Worm (Caenorhabditis elegans) whole organism, L3 larva: Measurements from ENCODE around the gene clec-208.
A peak's percentile ranks its signal among the peaks of the same experiment; 100 is the strongest.

Source experiments
- R02D3.7 ChIP-seq: fragments of 150-350 bp; optimal IDR thresholded peaks from 2 replicates; lab custom pipeline; 2014; ENCODE audit warnings: missing biosample characterization, missing genetic modification characterization
- ZK546.5 ChIP-seq: sonication (generic microtip); optimal IDR thresholded peaks from 2 replicates; lab custom pipeline; 2017; ENCODE audit warnings: missing biosample characterization, missing genetic modification characterization
- aly-2 ChIP-seq: fragments of 150-350 bp; optimal IDR thresholded peaks from 2 replicates; lab custom pipeline; 2014; ENCODE audit warnings: missing biosample characterization, missing genetic modification characterization
- ama-1 ChIP-seq: fragments of 150-350 bp; optimal IDR thresholded peaks from 2 replicates; lab custom pipeline; 2018
- ceh-16 ChIP-seq: sonication (generic microtip); optimal IDR thresholded peaks from 2 replicates; lab custom pipeline; 2017; ENCODE audit warnings: missing biosample characterization, missing genetic modification characterization
- ceh-28 ChIP-seq: fragments of 150-350 bp; optimal IDR thresholded peaks from 2 replicates; lab custom pipeline; 2014; ENCODE audit warnings: missing biosample characterization, missing genetic modification reagents, missing genetic modification characterization
- ceh-82 ChIP-seq: fragments of 150-350 bp; optimal IDR thresholded peaks from 2 replicates; lab custom pipeline; 2014; ENCODE audit warnings: missing biosample characterization, missing genetic modification characterization
- ceh-9 ChIP-seq: sonication (generic microtip); optimal IDR thresholded peaks from 2 replicates; lab custom pipeline; 2018; ENCODE audit warnings: missing biosample characterization, missing genetic modification characterization
- daf-12 ChIP-seq: fragments of 150-350 bp; optimal IDR thresholded peaks from 2 replicates; lab custom pipeline; 2014; ENCODE audit warnings: missing biosample characterization, missing genetic modification reagents, missing genetic modification characterization
- egl-5 ChIP-seq: fragments of 150-350 bp; optimal IDR thresholded peaks from 2 replicates; lab custom pipeline; 2017; ENCODE audit warnings: missing biosample characterization, missing genetic modification reagents, missing genetic modification characterization, inconsistent platforms
- elt-1 ChIP-seq: fragments of 150-350 bp; optimal IDR thresholded peaks from 2 replicates; lab custom pipeline; 2014; ENCODE audit warnings: missing biosample characterization, missing genetic modification characterization
- elt-2 ChIP-seq: sonication (generic microtip); optimal IDR thresholded peaks from 2 replicates; lab custom pipeline; 2016; ENCODE audit warnings: missing genetic modification reagents, mild to moderate bottlenecking, missing genetic modification characterization, missing compliant biosample characterization
- eor-1 ChIP-seq, 2 experiments: fragments of 150-350 bp; optimal IDR thresholded peaks; 2 replicates each; lab custom pipeline; 2014 to 2018; ENCODE audit warnings: missing biosample characterization in 2 of 2, missing genetic modification characterization in 2 of 2
- fkh-10 ChIP-seq: sonication (generic microtip); optimal IDR thresholded peaks from 2 replicates; lab custom pipeline; 2017; ENCODE audit warnings: missing biosample characterization, missing genetic modification reagents, missing genetic modification characterization
- fkh-2 ChIP-seq: fragments of 150-350 bp; optimal IDR thresholded peaks from 2 replicates; lab custom pipeline; 2014; ENCODE audit warnings: missing biosample characterization, missing genetic modification reagents, missing genetic modification characterization
- hmg-11 ChIP-seq: sonication (generic microtip); optimal IDR thresholded peaks from 2 replicates; lab custom pipeline; 2016; ENCODE audit warnings: missing genetic modification characterization, missing compliant biosample characterization
- jun-1 ChIP-seq: fragments of 150-350 bp; optimal IDR thresholded peaks from 2 replicates; lab custom pipeline; 2014; ENCODE audit warnings: missing biosample characterization, missing genetic modification reagents, missing genetic modification characterization
- lin-15B ChIP-seq: fragments of 150-350 bp; optimal IDR thresholded peaks from 2 replicates; lab custom pipeline; 2014; ENCODE audit warnings: missing biosample characterization, missing genetic modification characterization
- lin-39 ChIP-seq: fragments of 150-350 bp; optimal IDR thresholded peaks from 2 replicates; lab custom pipeline; 2018; ENCODE audit warnings: missing biosample characterization, missing genetic modification reagents, missing genetic modification characterization
- lsy-12 ChIP-seq: sonication (generic microtip); optimal IDR thresholded peaks from 2 replicates; lab custom pipeline; 2016; ENCODE audit warnings: mild to moderate bottlenecking, missing genetic modification characterization, missing compliant biosample characterization
- mml-1 ChIP-seq: fragments of 150-350 bp; sonication (generic microtip); optimal IDR thresholded peaks from 3 replicates; lab custom pipeline; 2014; ENCODE audit warnings: missing biosample characterization, missing genetic modification characterization
- nfya-1 ChIP-seq: sonication (generic microtip); optimal IDR thresholded peaks from 2 replicates; lab custom pipeline; 2017; ENCODE audit warnings: missing genetic modification characterization, mild to moderate bottlenecking, missing compliant biosample characterization, antibody characterized with exemption, moderate library complexity; ENCODE audit not compliant: insufficient read depth
- nhr-11 ChIP-seq: fragments of 150-350 bp; optimal IDR thresholded peaks from 2 replicates; lab custom pipeline; 2014; ENCODE audit warnings: missing biosample characterization, missing genetic modification characterization
- nhr-12 ChIP-seq: fragments of 150-350 bp; optimal IDR thresholded peaks from 2 replicates; lab custom pipeline; 2014; ENCODE audit warnings: missing biosample characterization, missing genetic modification characterization
- nhr-23 ChIP-seq: fragments of 150-350 bp; optimal IDR thresholded peaks from 2 replicates; lab custom pipeline; 2014; ENCODE audit warnings: missing biosample characterization, missing genetic modification reagents, missing genetic modification characterization
- nhr-237 ChIP-seq: fragments of 150-350 bp; optimal IDR thresholded peaks from 2 replicates; lab custom pipeline; 2014; ENCODE audit warnings: missing biosample characterization, missing genetic modification characterization
- nhr-25 ChIP-seq: sonication (generic microtip); optimal IDR thresholded peaks from 2 replicates; lab custom pipeline; 2017; ENCODE audit warnings: missing biosample characterization, missing genetic modification characterization
- nhr-28 ChIP-seq: fragments of 150-350 bp; optimal IDR thresholded peaks from 2 replicates; lab custom pipeline; 2014; ENCODE audit warnings: missing biosample characterization, missing genetic modification characterization
- nhr-43 ChIP-seq: sonication (generic microtip); optimal IDR thresholded peaks from 2 replicates; lab custom pipeline; 2016; ENCODE audit warnings: mild to moderate bottlenecking, missing genetic modification characterization, missing compliant biosample characterization; ENCODE audit not compliant: poor library complexity, severe bottlenecking
- nhr-76 ChIP-seq: fragments of 150-350 bp; sonication (generic microtip); optimal IDR thresholded peaks from 5 replicates; lab custom pipeline; 2014; ENCODE audit warnings: missing biosample characterization, missing genetic modification characterization
- nhr-77 ChIP-seq: fragments of 150-350 bp; optimal IDR thresholded peaks from 2 replicates; lab custom pipeline; 2014; ENCODE audit warnings: missing biosample characterization, missing genetic modification characterization
- pha-4 ChIP-seq: fragments of 150-350 bp; optimal IDR thresholded peaks from 2 replicates; lab custom pipeline; 2014; ENCODE audit warnings: missing biosample characterization, missing genetic modification reagents, missing genetic modification characterization
- pqm-1 ChIP-seq: fragments of 150-350 bp; optimal IDR thresholded peaks from 2 replicates; lab custom pipeline; 2017; ENCODE audit warnings: missing biosample characterization, missing genetic modification characterization, inconsistent platforms
- sea-2 ChIP-seq: fragments of 150-350 bp; sonication (generic microtip); optimal IDR thresholded peaks from 4 replicates; lab custom pipeline; 2014; ENCODE audit warnings: missing biosample characterization, missing genetic modification reagents, missing genetic modification characterization
- skn-1 ChIP-seq: fragments of 150-350 bp; optimal IDR thresholded peaks from 2 replicates; lab custom pipeline; 2014; ENCODE audit warnings: missing biosample characterization, missing genetic modification characterization
- snpc-4 ChIP-seq: fragments of 150-350 bp; optimal IDR thresholded peaks from 2 replicates; lab custom pipeline; 2014; ENCODE audit warnings: missing biosample characterization, missing genetic modification characterization
- tbx-2 ChIP-seq: sonication (generic microtip); optimal IDR thresholded peaks from 2 replicates; lab custom pipeline; 2016; ENCODE audit warnings: mild to moderate bottlenecking, missing genetic modification characterization, missing compliant biosample characterization
- unc-39 ChIP-seq: sonication (generic microtip); optimal IDR thresholded peaks from 4 replicates; lab custom pipeline; 2017; ENCODE audit warnings: missing biosample characterization, missing genetic modification characterization
- unc-62 ChIP-seq: fragments of 150-350 bp; sonication (generic microtip); optimal IDR thresholded peaks from 4 replicates; lab custom pipeline; 2014; ENCODE audit warnings: missing biosample characterization, missing genetic modification reagents, missing genetic modification characterization
- zag-1 ChIP-seq: fragments of 150-350 bp; optimal IDR thresholded peaks from 2 replicates; lab custom pipeline; 2014; ENCODE audit warnings: missing biosample characterization, missing genetic modification characterization
- ztf-11 ChIP-seq: fragments of 150-350 bp; optimal IDR thresholded peaks from 2 replicates; lab custom pipeline; 2014; ENCODE audit warnings: missing biosample characterization, missing genetic modification characterization
- ztf-4 ChIP-seq: fragments of 150-350 bp; optimal IDR thresholded peaks from 2 replicates; lab custom pipeline; 2014; ENCODE audit warnings: missing biosample characterization, missing genetic modification characterization

Gene clec-208

DNA sequence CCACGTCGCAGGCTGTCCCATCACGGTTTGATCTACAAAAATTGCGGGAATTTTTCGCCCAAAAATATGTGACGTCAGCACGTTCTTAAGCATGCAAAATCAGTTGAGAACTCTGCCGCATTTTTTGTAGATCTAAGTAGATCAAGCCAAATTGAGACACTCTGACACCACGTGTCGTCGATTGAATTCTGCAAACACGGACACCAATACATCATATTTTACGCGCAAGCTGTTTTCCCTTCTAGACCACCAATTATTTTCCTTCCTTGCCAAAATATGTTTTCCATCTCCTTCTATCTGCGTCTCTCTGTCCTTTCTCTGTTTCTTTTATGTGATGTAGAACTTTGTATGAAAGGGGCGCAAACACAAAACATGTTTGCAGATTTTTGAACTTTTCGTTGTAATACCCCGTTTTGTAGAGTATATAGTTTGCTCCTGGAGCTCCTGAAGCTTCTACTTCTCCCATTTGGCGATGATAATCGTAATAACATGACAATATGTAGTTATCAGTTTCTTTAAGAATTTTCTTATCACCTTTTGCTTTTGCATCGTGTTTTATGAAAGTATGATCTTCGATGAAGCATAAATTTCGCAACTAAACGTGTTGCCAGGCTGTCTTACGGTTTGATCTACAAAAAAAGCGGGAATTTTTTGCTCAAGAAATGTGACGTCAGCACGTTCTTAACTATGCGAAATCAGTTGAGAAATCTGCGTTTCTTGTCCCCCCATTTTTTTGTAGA, 41.8 kb upstream of the clec-208 start:
- TF ChIP-seq nhr-76 (tag; lab: Kevin White, UChicago): peak; percentile 25
- no peak for TF ChIP-seq aly-2
- peak; percentile 63 for TF ChIP-seq elt-2 (tag; lab: Kevin White, UChicago)
- TF ChIP-seq fkh-10 (GFP tag; lab: Kevin White, UChicago): no peak
- TF ChIP-seq nhr-28 (tag; lab: Kevin White, UChicago): no peak
- peak; percentile 8 for TF ChIP-seq lin-15B (tag; lab: Kevin White, UChicago)
- no peak for TF ChIP-seq fkh-2
- no peak for TF ChIP-seq lsy-12 (tag; lab: Kevin White, UChicago)
- peak; percentile 28 for TF ChIP-seq pqm-1 (tag; lab: Kevin White, UChicago)
- TF ChIP-seq nhr-237 (tag; lab: Kevin White, UChicago): no peak
- TF ChIP-seq pha-4 (tag; lab: Kevin White, UChicago): peak; percentile 58

DNA sequence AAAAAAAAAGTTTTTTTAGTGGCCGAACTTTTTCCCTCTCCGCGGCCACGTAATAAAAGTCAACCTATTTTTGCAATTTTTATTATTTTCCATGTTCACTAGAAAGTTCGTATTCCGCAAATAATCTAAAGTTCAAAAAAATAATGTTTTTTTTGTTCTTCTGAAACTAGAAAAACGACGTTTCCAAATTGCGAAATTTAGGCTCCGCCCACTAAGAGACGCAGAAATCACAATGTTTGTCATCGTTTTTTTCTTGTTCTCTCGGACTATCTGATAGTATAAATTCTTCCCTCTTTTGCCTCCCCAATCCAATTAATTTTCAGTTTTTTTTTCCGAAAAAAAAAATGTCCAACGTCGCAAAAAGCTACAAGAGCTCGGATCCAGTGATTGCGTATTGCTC, 40.4 kb upstream of the clec-208 start, which contains the start of gene comt-3:
Gene comt-3 (plus strand): TSS at position 214 of the 400 bp plus-strand sequence.
- no peak for TF ChIP-seq lin-15B (tag; lab: Kevin White, UChicago)
- no peak for TF ChIP-seq ztf-4
- no peak for TF ChIP-seq tbx-2 (tag; lab: Kevin White, UChicago)
- no peak for TF ChIP-seq unc-62 (GFP tag; lab: Kevin White, UChicago)
- no peak for TF ChIP-seq pqm-1 (tag; lab: Kevin White, UChicago)
- no peak for TF ChIP-seq nhr-25 (tag; lab: Kevin White, UChicago)
- no peak for TF ChIP-seq skn-1

DNA sequence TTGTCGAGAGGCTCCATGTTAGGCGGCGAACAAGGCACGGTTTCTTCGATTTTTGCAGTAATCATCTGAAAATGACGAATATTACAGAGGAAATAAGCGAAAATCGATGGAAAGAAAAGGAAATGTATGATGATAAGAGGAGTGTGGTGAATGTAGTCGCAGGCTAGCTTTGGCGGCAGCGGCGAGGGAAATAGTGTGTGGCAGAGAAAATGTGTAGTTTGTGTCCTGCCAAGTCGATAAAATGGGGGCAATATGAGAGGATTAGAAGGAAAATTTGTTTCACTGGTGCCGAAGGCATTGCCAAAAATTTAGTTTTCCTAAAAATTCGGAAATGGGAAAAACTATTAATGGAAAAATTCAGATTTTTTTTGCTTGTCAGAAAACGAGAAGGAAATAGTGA, 31.0 kb upstream of the clec-208 start, which contains the start of gene nhr-86:
Gene nhr-86 (minus strand): TSS at position 71 of the 400 bp plus-strand sequence.
- TF ChIP-seq daf-12 (no peak), elt-2 (tag; lab: Kevin White, UChicago) (peak; percentile 59), hmg-11 (tag; lab: Kevin White, UChicago) (peak; percentile 34), nfya-1 (tag; lab: Kevin White, UChicago) (peak; percentile 18)

DNA sequence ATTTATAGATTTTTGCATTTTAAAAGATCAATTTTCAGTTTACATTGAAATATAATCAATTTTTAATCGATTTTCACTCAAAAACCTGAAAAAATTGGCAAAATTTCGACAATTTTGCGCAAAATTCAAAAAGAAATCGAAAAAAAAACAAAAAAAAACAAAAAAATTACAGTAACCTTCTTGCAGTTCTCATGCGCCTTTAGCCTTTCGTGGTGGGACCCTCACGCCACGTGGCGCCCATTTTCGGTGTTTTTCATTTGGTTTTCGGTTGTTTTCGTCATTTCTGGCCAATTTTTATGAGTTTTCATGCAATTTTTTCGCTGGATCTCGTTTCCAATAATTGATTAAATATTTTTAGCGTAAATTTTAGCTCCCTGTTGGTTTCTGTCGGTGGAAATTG, 30.3 kb upstream of the clec-208 start:
- no peak for TF ChIP-seq nhr-25 (tag; lab: Kevin White, UChicago)
- no peak for TF ChIP-seq pqm-1 (tag; lab: Kevin White, UChicago)
- TF ChIP-seq nhr-76 (tag; lab: Kevin White, UChicago): no peak
- TF ChIP-seq nhr-43 (tag; lab: Kevin White, UChicago): no peak
- TF ChIP-seq unc-39: no peak
- no peak for TF ChIP-seq zag-1
- no peak for TF ChIP-seq egl-5 (tag; lab: Kevin White, UChicago)

DNA sequence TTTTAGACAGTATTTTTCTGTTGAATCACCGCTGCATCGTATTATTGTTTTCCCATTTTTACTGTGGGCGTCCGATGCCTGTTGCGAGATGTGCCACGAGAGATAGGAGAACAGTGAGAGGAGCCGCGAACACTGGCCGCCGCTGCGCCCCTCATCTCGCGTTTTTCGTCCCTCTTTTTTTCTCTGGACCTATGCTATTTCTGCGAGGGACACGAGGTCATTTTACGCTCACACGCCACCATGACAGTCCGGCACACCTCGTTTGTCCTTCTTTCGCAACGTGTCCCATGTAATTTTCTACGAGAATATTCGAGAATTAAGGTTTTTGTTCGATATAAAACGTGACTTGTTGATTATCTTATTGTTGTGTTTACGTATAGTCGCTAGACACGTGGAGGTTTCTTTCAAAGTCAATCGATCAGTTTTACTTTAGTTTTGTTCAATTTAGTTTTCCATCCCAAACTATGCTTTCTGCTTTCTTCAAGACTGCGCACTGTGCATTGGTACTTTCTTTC, 29.7 kb upstream of the clec-208 start, which contains the start of gene lbp-9:
Gene lbp-9 (plus strand): TSS at position 465 of the 515 bp plus-strand sequence.
- no peak for TF ChIP-seq eor-1 (tag; optimal IDR thresholded peaks at IDR 0.05; lab: Kevin White, UChicago)
- peak; percentile 24 for TF ChIP-seq snpc-4 (tag; lab: Kevin White, UChicago)
- TF ChIP-seq nhr-12 (tag; lab: Kevin White, UChicago): no peak
- no peak for TF ChIP-seq ztf-11 (tag; lab: Kevin White, UChicago)
- no peak for TF ChIP-seq elt-2 (tag; lab: Kevin White, UChicago)
- TF ChIP-seq fkh-2: no peak
- TF ChIP-seq ztf-4: no peak
- TF ChIP-seq daf-12: no peak
- TF ChIP-seq elt-1 (tag; lab: Kevin White, UChicago): no peak
- TF ChIP-seq mml-1 (tag; lab: Kevin White, UChicago): no peak
- no peak for TF ChIP-seq nhr-76 (tag; lab: Kevin White, UChicago)
- TF ChIP-seq zag-1: no peak
- no peak for TF ChIP-seq pqm-1 (tag; lab: Kevin White, UChicago)
- TF ChIP-seq nhr-11 (tag; lab: Kevin White, UChicago): no peak
- no peak for TF ChIP-seq sea-2 (GFP tag; lab: Kevin White, UChicago)
- no peak for TF ChIP-seq skn-1
- no peak for TF ChIP-seq ama-1
- no peak for TF ChIP-seq unc-62 (GFP tag; lab: Kevin White, UChicago)
- TF ChIP-seq pha-4 (tag; lab: Kevin White, UChicago): peak; percentile 11
- no peak for TF ChIP-seq nhr-28 (tag; lab: Kevin White, UChicago)
- TF ChIP-seq ceh-82 (tag; lab: Kevin White, UChicago): no peak
- no peak for TF ChIP-seq ceh-9
- no peak for TF ChIP-seq jun-1 (tag; lab: Kevin White, UChicago)
- TF ChIP-seq R02D3.7 (tag; lab: Kevin White, UChicago): no peak
- TF ChIP-seq lin-39: peak; percentile 56
- TF ChIP-seq egl-5 (tag; lab: Kevin White, UChicago): peak; percentile 20
- TF ChIP-seq nhr-77: no peak
- TF ChIP-seq nhr-23: peak; percentile 12
- TF ChIP-seq tbx-2 (tag; lab: Kevin White, UChicago): no peak
- no peak for TF ChIP-seq ceh-16 (tag; lab: Kevin White, UChicago)
- no peak for TF ChIP-seq ZK546.5
- TF ChIP-seq ceh-28 (tag; lab: Kevin White, UChicago): peak; percentile 10
- TF ChIP-seq hmg-11 (tag; lab: Kevin White, UChicago): peak; percentile 25
